Worm (Caenorhabditis elegans) whole organism, mixed stage, embryonic: ENCODE results near the gene B0524.5.

Source experiments
- ceh-43 ChIP-seq: fragments of 200-800 bp; sonication (Bioruptor generic); optimal IDR thresholded peaks from 2 replicates; lab custom pipeline; 2018; ENCODE audit warnings: mild to moderate bottlenecking, missing genetic modification characterization, moderate library complexity, missing compliant biosample characterization
- ces-1 ChIP-seq: fragments of 150-350 bp; optimal IDR thresholded peaks from 2 replicates; lab custom pipeline; 2014; ENCODE audit warnings: missing biosample characterization, missing genetic modification reagents, missing genetic modification characterization
- elt-3 ChIP-seq: fragments of 150-350 bp; optimal IDR thresholded peaks from 2 replicates; lab custom pipeline; 2014; ENCODE audit warnings: missing biosample characterization, missing genetic modification characterization
- mep-1 ChIP-seq: fragments of 150-350 bp; optimal IDR thresholded peaks from 2 replicates; lab custom pipeline; 2017; ENCODE audit warnings: missing biosample characterization, missing genetic modification reagents, missing genetic modification characterization, inconsistent platforms
- mls-2 ChIP-seq: sonication (generic microtip); optimal IDR thresholded peaks from 2 replicates; lab custom pipeline; 2016; ENCODE audit warnings: mild to moderate bottlenecking, missing genetic modification characterization, moderate library complexity, missing compliant biosample characterization
- nhr-237 ChIP-seq: fragments of 150-350 bp; optimal IDR thresholded peaks from 2 replicates; lab custom pipeline; 2014; ENCODE audit warnings: missing biosample characterization, missing genetic modification characterization
- nhr-28 ChIP-seq: fragments of 150-350 bp; optimal IDR thresholded peaks from 2 replicates; lab custom pipeline; 2014; ENCODE audit warnings: missing biosample characterization, missing genetic modification characterization
- pha-4 ChIP-seq: fragments of 150-350 bp; optimal IDR thresholded peaks from 2 replicates; lab custom pipeline; 2018; ENCODE audit warnings: missing biosample characterization, missing genetic modification reagents, missing genetic modification characterization
- snpc-4 ChIP-seq: fragments of 150-350 bp; optimal IDR thresholded peaks from 2 replicates; lab custom pipeline; 2014; ENCODE audit warnings: missing biosample characterization, missing genetic modification characterization
- unc-120 ChIP-seq: sonication (generic microtip); optimal IDR thresholded peaks from 2 replicates; lab custom pipeline; 2017; ENCODE audit warnings: missing genetic modification characterization, missing compliant biosample characterization; ENCODE audit not compliant: poor library complexity, severe bottlenecking
- unc-62 ChIP-seq: fragments of 150-350 bp; optimal IDR thresholded peaks from 2 replicates; lab custom pipeline; 2014; ENCODE audit warnings: missing biosample characterization, missing genetic modification reagents, missing genetic modification characterization

- no peak for TF ChIP-seq mls-2 (tag; lab: Kevin White, UChicago)
- no peak for TF ChIP-seq pha-4
- no peak for TF ChIP-seq nhr-28 (tag; lab: Kevin White, UChicago)
- no peak for TF ChIP-seq elt-3 (tag; lab: Kevin White, UChicago)
- no peak for TF ChIP-seq ces-1 (GFP tag; lab: Kevin White, UChicago)
- no peak for TF ChIP-seq nhr-237 (tag; lab: Kevin White, UChicago)
- TF ChIP-seq snpc-4 (tag; lab: Kevin White, UChicago) = no peak
- TF ChIP-seq unc-62 (GFP tag; lab: Kevin White, UChicago) = no peak
- no peak for TF ChIP-seq unc-120
- no peak for TF ChIP-seq ceh-43 (GFP tag; lab: Kevin White, UChicago)
- TF ChIP-seq mep-1 = no peak
Observed at ce11 chrIII:1932018-1932417, 38.3 kb upstream of the B0524.5 start.
